Worm (Caenorhabditis elegans): ENCODE data around the gene F12A10.6.

Gene F12A10.6

ce11 chrII:5465729-5466408 is 28.4 kb downstream of the F12A10.6 start, which contains the start of gene clr-1 (continued):
- peak; percentile 79 for TF ChIP-seq ceh-91 (GFP tag; IDR thresholded peaks at IDR 0.05)
- no peak for TF ChIP-seq dpff-1 (tag; optimal IDR thresholded peaks at IDR 0.05)
- TF ChIP-seq hmg-20 (GFP tag; IDR thresholded peaks at IDR 0.05) = no peak
- peak; percentile 28; the same call in 1 of the 2 replicates for TF ChIP-seq D2030.7 (GFP tag; IDR thresholded peaks at IDR 0.05)
- TF ChIP-seq F52B5.7 (tag; optimal IDR thresholded peaks at IDR 0.05) = no peak
- TF ChIP-seq ZK185.1 (tag; optimal IDR thresholded peaks at IDR 0.05; ENCODE audit: poor library complexity, severe bottlenecking) = no peak
- TF ChIP-seq F10E7.11 (tag; optimal IDR thresholded peaks at IDR 0.05) = no peak
- no peak for TF ChIP-seq ccch-3 (GFP tag; optimal IDR thresholded peaks at IDR 0.05)
- peak; percentile 9 for TF ChIP-seq lin-54 (GFP tag; optimal IDR thresholded peaks at IDR 0.05)
- no peak for TF ChIP-seq hrde-1 (tag; optimal IDR thresholded peaks at IDR 0.05; ENCODE audit: borderline replicate concordance)
- TF ChIP-seq K11D2.4 (GFP tag; IDR thresholded peaks at IDR 0.05) = no peak
- no peak for TF ChIP-seq nfya-1 (tag; optimal IDR thresholded peaks at IDR 0.05; ENCODE audit: borderline replicate concordance, insufficient read depth)
- TF ChIP-seq rec-8 (tag; optimal IDR thresholded peaks at IDR 0.05) = no peak
- no peak for TF ChIP-seq ets-4 (GFP tag; optimal IDR thresholded peaks at IDR 0.05)
- no peak for TF ChIP-seq C06A6.2 (GFP tag; conservative IDR thresholded peaks at IDR 0.05)
- TF ChIP-seq snpc-1.3 (tag; optimal IDR thresholded peaks at IDR 0.05; ENCODE audit: insufficient read depth) = peak; percentile 24

ce11 chrII:5463692-5464300 is 30.5 kb downstream of the F12A10.6 start:
- TF ChIP-seq ekl-4 (GFP tag; IDR thresholded peaks at IDR 0.05) (no peak), cebp-1 (GFP tag; IDR thresholded peaks at IDR 0.05) (no peak), cebp-1 (tag; optimal IDR thresholded peaks at IDR 0.05) (peak; percentile 70)

ce11 chrII:5460911-5461310 is 33.4 kb downstream of the F12A10.6 start:
- TF ChIP-seq fkh-3 (tag; optimal IDR thresholded peaks at IDR 0.05) = no peak
- TF ChIP-seq unc-130 (GFP tag; optimal IDR thresholded peaks at IDR 0.05) = no peak
- TF ChIP-seq mxl-1 (tag; optimal IDR thresholded peaks at IDR 0.05) = no peak
- no peak for TF ChIP-seq let-526 (GFP tag; IDR thresholded peaks at IDR 0.05)
- no peak for TF ChIP-seq dpff-1 (tag; optimal IDR thresholded peaks at IDR 0.05)
- TF ChIP-seq F33H1.4 (GFP tag; IDR thresholded peaks at IDR 0.05) = no peak
- no peak for TF ChIP-seq attf-3 (GFP tag; conservative IDR thresholded peaks at IDR 0.05)
- no peak for TF ChIP-seq bed-1 (GFP tag; IDR thresholded peaks at IDR 0.05)
- TF ChIP-seq snpc-3.4 (tag; optimal IDR thresholded peaks at IDR 0.05) = no peak
- TF ChIP-seq him-1 (tag; optimal IDR thresholded peaks at IDR 0.05) = no peak
- no peak for TF ChIP-seq Y79H2A.3 (GFP tag; conservative IDR thresholded peaks at IDR 0.05)
- no peak for TF ChIP-seq ekl-4 (GFP tag; IDR thresholded peaks at IDR 0.05)
- no peak for TF ChIP-seq ztf-26 (tag; optimal IDR thresholded peaks at IDR 0.05)
- no peak for TF ChIP-seq ccch-3 (GFP tag; optimal IDR thresholded peaks at IDR 0.05)
- no peak for TF ChIP-seq madf-6 (GFP tag; IDR thresholded peaks at IDR 0.05)
- TF ChIP-seq Y53G8AR.9 (GFP tag; conservative IDR thresholded peaks at IDR 0.05) = no peak

- TF ChIP-seq F57C9.4 (tag; optimal IDR thresholded peaks at IDR 0.05) = no peak
- TF ChIP-seq hmg-1.2 (GFP tag; IDR thresholded peaks at IDR 0.05) = peak; percentile 87
- TF ChIP-seq lsl-1 (GFP tag; optimal IDR thresholded peaks at IDR 0.05) = no peak
- no peak for TF ChIP-seq cebp-2 (GFP tag; IDR thresholded peaks at IDR 0.05)
- TF ChIP-seq ceh-100 (GFP tag; IDR thresholded peaks at IDR 0.05) = no peak
- no peak for TF ChIP-seq fkh-3 (tag; optimal IDR thresholded peaks at IDR 0.05)
- TF ChIP-seq F22D6.2 (tag; optimal IDR thresholded peaks at IDR 0.05) = no peak
Measured at ce11 chrII:5459534-5459933, 34.8 kb downstream of the F12A10.6 start.
